Fruit fly (Drosophila melanogaster): ENCODE data around the gene ush.
A peak's percentile ranks its signal among the peaks of the same experiment; 100 is the strongest.

ush gene

DNA sequence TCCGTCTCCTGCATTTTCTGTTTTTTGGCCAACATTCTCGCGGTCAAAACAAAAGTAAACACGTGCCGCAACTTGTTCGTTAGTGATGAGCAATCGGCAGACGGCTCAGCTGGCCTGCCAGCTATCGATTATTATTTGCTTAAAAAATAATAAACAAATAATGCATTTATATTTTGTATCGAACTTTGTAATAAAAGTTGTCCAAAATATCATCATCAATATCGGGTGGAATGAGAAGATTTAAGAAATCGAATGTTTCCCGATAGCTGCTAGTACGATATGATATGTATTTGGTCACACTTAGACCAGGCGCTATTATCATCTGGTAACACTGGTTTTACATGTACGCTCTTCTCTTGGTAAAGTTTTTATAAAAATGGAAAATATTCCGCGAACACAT is 92.0 kb downstream of the ush start, which contains the start of the genes Nle and Sf3b1 (continued):
- TF ChIP-seq unc-4 (GFP tag; IDR thresholded peaks at IDR 0.05; ENCODE audit: partially characterized antibody) = peak; percentile 97
- no peak for TF ChIP-seq CG18764 (GFP tag; optimal IDR thresholded peaks at IDR 0.05)
- peak; percentile 9 for TF ChIP-seq CG18599 (GFP tag; optimal IDR thresholded peaks at IDR 0.05)
- peak; percentile 27 for TF ChIP-seq CG12744 (GFP tag; optimal IDR thresholded peaks at IDR 0.05)
- no peak for TF ChIP-seq da (GFP tag; optimal IDR thresholded peaks at IDR 0.05)
- TF ChIP-seq CG14050 (GFP tag; IDR thresholded peaks at IDR 0.05) = no peak
- peak; percentile 82 for TF ChIP-seq tna (GFP tag; IDR thresholded peaks at IDR 0.05; ENCODE audit: partially characterized antibody)
- TF ChIP-seq CG6175 (GFP tag; IDR thresholded peaks at IDR 0.05) = no peak
- TF ChIP-seq ftz-f1 (GFP tag; optimal IDR thresholded peaks at IDR 0.05) = peak; percentile 20
- peak in 1 of 2 experiments; percentile 48 for TF ChIP-seq Pdp1 (GFP tag; optimal IDR thresholded peaks at IDR 0.05)
- TF ChIP-seq Adf1 (GFP tag; IDR thresholded peaks at IDR 0.05) = peak; percentile 48
- TF ChIP-seq pnt (GFP tag; optimal IDR thresholded peaks at IDR 0.05) = peak; percentile 13
- no peak for TF ChIP-seq dmrt99B (tag; optimal IDR thresholded peaks at IDR 0.05)
- no peak for TF ChIP-seq emc (GFP tag; optimal IDR thresholded peaks at IDR 0.05)
- no peak for TF ChIP-seq sqz (GFP tag; optimal IDR thresholded peaks at IDR 0.05)
- peak; percentile 27 for TF ChIP-seq CG10462 (GFP tag; optimal IDR thresholded peaks at IDR 0.05)
- TF ChIP-seq usp (GFP tag; optimal IDR thresholded peaks at IDR 0.05) = no peak
- TF ChIP-seq ab (GFP tag; optimal IDR thresholded peaks at IDR 0.05) = no peak
- TF ChIP-seq BEAF-32 (GFP tag; optimal IDR thresholded peaks at IDR 0.05) = peak; percentile 96
- no peak for TF ChIP-seq CkIIα-i1 (GFP tag; IDR thresholded peaks at IDR 0.05)
- TF ChIP-seq CG7987 (GFP tag; optimal IDR thresholded peaks at IDR 0.05) = peak; percentile 53
- peak; percentile 0 for TF ChIP-seq Bteb2 (GFP tag; optimal IDR thresholded peaks at IDR 0.05)
- TF ChIP-seq knrl (GFP tag; IDR thresholded peaks at IDR 0.05; ENCODE audit: partially characterized antibody) = peak; percentile 96
- TF ChIP-seq CG10654 (GFP tag; optimal IDR thresholded peaks at IDR 0.05) = peak; percentile 50
- TF ChIP-seq E2f2 (GFP tag; IDR thresholded peaks at IDR 0.05) = peak; percentile 57
- TF ChIP-seq fru (optimal IDR thresholded peaks at IDR 0.05) = no peak
- TF ChIP-seq CG11695 (GFP tag; IDR thresholded peaks at IDR 0.05) = no peak
- TF ChIP-seq CG12236 (GFP tag; optimal IDR thresholded peaks at IDR 0.05) = peak; percentile 9
- TF ChIP-seq MESR4 (GFP tag; optimal IDR thresholded peaks at IDR 0.05) = peak; percentile 58
- peak; percentile 76 for TF ChIP-seq CG9817 (tag; optimal IDR thresholded peaks at IDR 0.05)
- peak; percentile 54 for TF ChIP-seq CG4424 (GFP tag; optimal IDR thresholded peaks at IDR 0.05)
- peak; percentile 67 for TF ChIP-seq vfl (GFP tag; optimal IDR thresholded peaks at IDR 0.05)
- peak; percentile 92 for TF ChIP-seq pzg (GFP tag; optimal IDR thresholded peaks at IDR 0.05)
- TF ChIP-seq CG13775 (GFP tag; optimal IDR thresholded peaks at IDR 0.05) = peak; percentile 62
- peak; percentile 68 for TF ChIP-seq CG13424 (tag; optimal IDR thresholded peaks at IDR 0.05)
- TF ChIP-seq CG7963 (GFP tag; IDR thresholded peaks at IDR 0.05; ENCODE audit: partially characterized antibody) = peak; percentile 48; the same call in 1 of the 3 replicates
- TF ChIP-seq Jarid2 (GFP tag; optimal IDR thresholded peaks at IDR 0.05) = no peak
- TF ChIP-seq CG6813 (GFP tag; optimal IDR thresholded peaks at IDR 0.05) = no peak
- TF ChIP-seq CG1233 (GFP tag; optimal IDR thresholded peaks at IDR 0.05) = peak; percentile 35
- TF ChIP-seq CG17385 (GFP tag; optimal IDR thresholded peaks at IDR 0.05) = no peak
- TF ChIP-seq grau (tag; optimal IDR thresholded peaks at IDR 0.05) = peak; percentile 44
- peak; percentile 71 for TF ChIP-seq nmo (GFP tag; optimal IDR thresholded peaks at IDR 0.05)
- TF ChIP-seq C15 (GFP tag; IDR thresholded peaks at IDR 0.05) = no peak
- TF ChIP-seq bigmax (GFP tag; optimal IDR thresholded peaks at IDR 0.05) = no peak
- no peak for TF ChIP-seq HLHmδ (GFP tag; optimal IDR thresholded peaks at IDR 0.05)
- TF ChIP-seq inv (GFP tag; IDR thresholded peaks at IDR 0.05; ENCODE audit: partially characterized antibody) = peak; percentile 95
- peak; percentile 91 for TF ChIP-seq Ets65A (GFP tag)
- no peak for TF ChIP-seq scrt (GFP tag; optimal IDR thresholded peaks at IDR 0.05)
- TF ChIP-seq repo (GFP tag; optimal IDR thresholded peaks at IDR 0.05) = peak; percentile 16
- peak; percentile 53 for TF ChIP-seq Fer2 (tag; optimal IDR thresholded peaks at IDR 0.05)
- no peak for TF ChIP-seq CG9876 (GFP tag; optimal IDR thresholded peaks at IDR 0.05)

Measured in whole organism, embryonic.